Worm (Caenorhabditis elegans): ENCODE data around the gene try-14.

DNA sequence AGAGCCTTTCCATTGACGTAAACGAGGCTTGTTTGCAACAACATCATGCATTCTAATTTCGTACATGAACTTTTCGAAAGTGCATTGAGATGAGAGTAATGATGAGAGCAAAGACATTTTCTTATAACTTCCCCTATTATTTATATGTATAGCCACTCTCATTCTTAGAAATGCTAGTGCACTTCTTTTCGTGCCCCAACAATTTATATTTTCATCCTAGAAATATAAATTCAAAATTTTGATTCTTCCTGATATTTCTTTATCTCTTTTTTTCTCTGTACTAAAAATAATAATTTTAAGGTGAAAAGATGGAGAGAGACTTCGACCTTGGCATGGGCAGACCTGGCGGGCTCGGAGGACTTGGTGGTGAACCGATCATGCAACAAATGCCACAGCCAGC is 16.4 kb downstream of the try-14 start, which contains the start of gene mek-1:
- TF ChIP-seq tbx-37 (GFP tag; conservative IDR thresholded peaks at IDR 0.05) (no peak), ama-1 (optimal IDR thresholded peaks at IDR 0.05) (no peak), flt-1 (GFP tag; IDR thresholded peaks at IDR 0.05) (no peak), ceh-13 (GFP tag; optimal IDR thresholded peaks at IDR 0.05) (no peak), tbx-11 (GFP tag; IDR thresholded peaks at IDR 0.05) (no peak), ceh-36 (tag; optimal IDR thresholded peaks at IDR 0.05) (no peak), sea-1 (GFP tag; conservative IDR thresholded peaks at IDR 0.05) (no peak), scrt-1 (GFP tag; IDR thresholded peaks at IDR 0.05) (no peak), hnd-1 (tag; optimal IDR thresholded peaks at IDR 0.05) (no peak), pes-1 (GFP tag; IDR thresholded peaks at IDR 0.05) (no peak), tra-4 (tag; optimal IDR thresholded peaks at IDR 0.05) (no peak), aly-1 (tag; optimal IDR thresholded peaks at IDR 0.05) (no peak)
